Fruit fly (Drosophila melanogaster): Measurements from ENCODE around the gene CG3224.

dm6 chrX:6633659-6634058 is 27.6 kb downstream of the CG3224 start, which contains the start of gene CG14443:
- TF ChIP-seq psq (optimal IDR thresholded peaks at IDR 0.05) (no peak), h (optimal IDR thresholded peaks at IDR 0.05) (no peak), ttk (optimal IDR thresholded peaks at IDR 0.05) (no peak)
